Fruit fly (Drosophila melanogaster) S2 (cell line): ENCODE results near the gene goe.

Experiments
- CG8478 ChIP-seq: fragments of >200 bp; optimal IDR thresholded peaks from 2 replicates; lab custom pipeline; 2018
- CTCF ChIP-seq, 2 experiments: fragments of >200 bp; optimal IDR thresholded peaks; 2 replicates each; lab custom pipeline; 2018

DNA sequence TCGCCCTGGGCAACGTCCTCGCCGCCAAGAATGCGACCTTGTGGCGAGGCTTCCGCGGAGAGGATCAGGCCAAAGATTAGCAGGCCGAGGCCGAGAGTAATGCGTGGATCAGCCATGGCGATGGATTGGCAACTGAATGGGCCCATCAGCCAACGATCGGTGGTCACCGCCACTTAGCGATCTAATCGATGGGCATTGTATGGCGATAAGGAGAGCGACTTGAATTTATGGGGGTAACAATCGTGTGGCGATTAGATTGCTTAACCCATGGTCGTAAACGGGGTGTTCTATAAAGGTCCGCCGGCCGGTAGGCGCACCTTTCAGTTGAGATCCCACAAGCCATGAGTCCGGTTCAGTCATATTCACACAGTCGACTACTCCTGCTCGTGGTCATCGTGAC, 48.0 kb downstream of the goe start, which contains the start of the genes CG9673 and CG4653:
- TF ChIP-seq CTCF (optimal IDR thresholded peaks at IDR 0.05; lab: Kevin White, UChicago) (no peak), CG8478 (lab: Kevin White, UChicago) (no peak)
